Fruit fly (Drosophila melanogaster) whole organism, embryonic: ENCODE results near the gene Mms19.

Experiments used
- BEAF-32 ChIP-seq: fragments of 200-800 bp; sonication (Bioruptor generic); optimal IDR thresholded peaks from 3 replicates; lab custom pipeline; 2017; ENCODE audit warnings: missing biosample characterization, missing genetic modification characterization, mild to moderate bottlenecking, moderate library complexity, missing genetic modification reagents
- CG11695 ChIP-seq: fragments of 200-800 bp; sonication (Bioruptor generic); IDR thresholded peaks from 3 replicates; pipeline ENCODE4 v1.3.6; 2022; ENCODE audit warnings: missing biosample characterization, missing genetic modification characterization
- CG13287 ChIP-seq: fragments of 200-800 bp; sonication (Bioruptor generic); IDR thresholded peaks from 2 replicates; pipeline ENCODE4 v1.3.6; 2022; ENCODE audit warnings: missing biosample characterization, missing genetic modification characterization; ENCODE audit not compliant: partially characterized antibody
- CG13424 ChIP-seq: fragments of 200-800 bp; sonication (Bioruptor generic); optimal IDR thresholded peaks from 2 replicates; lab custom pipeline; 2019; ENCODE audit warnings: missing biosample characterization, mild to moderate bottlenecking, missing genetic modification characterization, moderate library complexity
- CG14710 ChIP-seq: fragments of 200-800 bp; sonication (Bioruptor generic); optimal IDR thresholded peaks from 3 replicates; lab custom pipeline; 2019; ENCODE audit warnings: missing biosample characterization, mild to moderate bottlenecking, missing genetic modification characterization, moderate library complexity
- CG1529 ChIP-seq: fragments of 200-800 bp; sonication (Bioruptor generic); optimal IDR thresholded peaks from 3 replicates; lab custom pipeline; 2018; ENCODE audit warnings: missing biosample characterization, missing genetic modification characterization
- CG15514 ChIP-seq: fragments of 200-800 bp; sonication (Bioruptor generic); optimal IDR thresholded peaks from 3 replicates; lab custom pipeline; 2017; ENCODE audit warnings: missing biosample characterization, missing genetic modification characterization, mild to moderate bottlenecking, moderate library complexity, missing genetic modification reagents
- CG15696 ChIP-seq: fragments of 200-800 bp; sonication (Bioruptor generic); optimal IDR thresholded peaks from 2 replicates; lab custom pipeline; 2019; ENCODE audit warnings: missing biosample characterization, mild to moderate bottlenecking, missing genetic modification characterization, moderate library complexity
- CG16813 ChIP-seq: fragments of 200-800 bp; sonication (Bioruptor generic); IDR thresholded peaks from 3 replicates; pipeline ENCODE4 v1.3.6; 2022; ENCODE audit warnings: missing biosample characterization, missing genetic modification characterization; ENCODE audit not compliant: partially characterized antibody
- CG16863 ChIP-seq: fragments of 200-800 bp; sonication (Bioruptor generic); optimal IDR thresholded peaks from 3 replicates; lab custom pipeline; 2016; ENCODE audit warnings: missing biosample characterization, missing genetic modification characterization
- CG17829 ChIP-seq: fragments of 200-800 bp; optimal IDR thresholded peaks from 2 replicates; lab custom pipeline; 2019; ENCODE audit warnings: missing biosample characterization, mild to moderate bottlenecking, missing genetic modification characterization, moderate library complexity
- CG31441 ChIP-seq: fragments of 200-800 bp; sonication (Bioruptor generic); IDR thresholded peaks from 2 replicates; pipeline ENCODE4 v1.3.6; 2022; ENCODE audit warnings: missing biosample characterization, missing genetic modification characterization
- CG33557 ChIP-seq: fragments of 200-800 bp; sonication (Bioruptor generic); optimal IDR thresholded peaks from 2 replicates; lab custom pipeline; 2019; ENCODE audit warnings: missing biosample characterization, mild to moderate bottlenecking, missing genetic modification characterization, moderate library complexity
- CG3995 ChIP-seq: fragments of 200-800 bp; sonication (Bioruptor generic); optimal IDR thresholded peaks from 3 replicates; lab custom pipeline; 2016; ENCODE audit warnings: missing biosample characterization, missing genetic modification characterization
- CG4617 ChIP-seq: fragments of 200-800 bp; sonication (Bioruptor generic); optimal IDR thresholded peaks from 3 replicates; lab custom pipeline; 2016; ENCODE audit warnings: missing biosample characterization, missing genetic modification characterization, borderline replicate concordance
- CG5953 ChIP-seq: fragments of 200-800 bp; sonication (Bioruptor generic); IDR thresholded peaks from 2 replicates; pipeline ENCODE4 v1.3.6; 2022; ENCODE audit warnings: missing biosample characterization, missing genetic modification characterization
- CG6254 ChIP-seq: fragments of 200-800 bp; sonication (Bioruptor generic); optimal IDR thresholded peaks from 3 replicates; lab custom pipeline; 2017; ENCODE audit warnings: mild to moderate bottlenecking, missing biosample characterization, missing genetic modification reagents, missing genetic modification characterization
- CG7928 ChIP-seq: fragments of 200-800 bp; sonication (Bioruptor generic); optimal IDR thresholded peaks from 2 replicates; lab custom pipeline; 2017; ENCODE audit warnings: missing biosample characterization, mild to moderate bottlenecking, missing genetic modification characterization
- CG8765 ChIP-seq: fragments of 200-800 bp; sonication (Bioruptor generic); IDR thresholded peaks from 2 replicates; pipeline ENCODE4 v1.3.6; 2022; ENCODE audit warnings: missing biosample characterization, missing genetic modification characterization
- CG9797 ChIP-seq: fragments of 200-800 bp; sonication (Bioruptor generic); optimal IDR thresholded peaks from 3 replicates; lab custom pipeline; 2018; ENCODE audit warnings: missing biosample characterization, mild to moderate bottlenecking, missing genetic modification characterization
- CTCF ChIP-seq: fragments of 200-800 bp; sonication (Bioruptor generic); optimal IDR thresholded peaks from 2 replicates; lab custom pipeline; 2017; ENCODE audit warnings: missing biosample characterization, mild to moderate bottlenecking, missing genetic modification characterization, moderate library complexity
- D ChIP-seq, 2 experiments: fragments of 200-800 bp in 1 of 2; fragments of >200 bp in 1 of 2; sonication (Bioruptor generic) in 1 of 2; optimal IDR thresholded peaks; 2 replicates in 1 of 2; 3 replicates in 1 of 2; lab custom pipeline; 2017; ENCODE audit warnings: mild to moderate bottlenecking in 1 of 2, missing biosample characterization in 1 of 2, missing genetic modification characterization in 1 of 2, missing genetic modification reagents in 1 of 2
- Dll ChIP-seq: fragments of 200-800 bp; sonication (Bioruptor generic); IDR thresholded peaks from 4 replicates; pipeline ENCODE4 v1.3.6; 2022; ENCODE audit warnings: missing biosample characterization, missing genetic modification characterization; ENCODE audit not compliant: partially characterized antibody
- Dp ChIP-seq: fragments of 200-800 bp; sonication (Bioruptor generic); optimal IDR thresholded peaks from 2 replicates; lab custom pipeline; 2018; ENCODE audit warnings: missing biosample characterization, mild to moderate bottlenecking, missing genetic modification characterization, moderate library complexity
- Drgx ChIP-seq: fragments of 200-800 bp; sonication (Bioruptor generic); IDR thresholded peaks from 2 replicates; pipeline ENCODE4 v1.3.6; 2022; ENCODE audit warnings: missing biosample characterization, missing genetic modification characterization
- E2f2 ChIP-seq: fragments of 200-800 bp; sonication (Bioruptor generic); IDR thresholded peaks from 2 replicates; pipeline ENCODE4 v1.3.6; 2022; ENCODE audit warnings: missing biosample characterization, missing genetic modification characterization
- HmgZ ChIP-seq: fragments of 200-800 bp; sonication (Bioruptor generic); optimal IDR thresholded peaks from 2 replicates; lab custom pipeline; 2018; ENCODE audit warnings: missing biosample characterization, mild to moderate bottlenecking, missing genetic modification characterization
- Hr78 ChIP-seq, 2 experiments: fragments of 200-800 bp in 1 of 2; fragments of >200 bp in 1 of 2; sonication (Bioruptor generic) in 1 of 2; optimal IDR thresholded peaks; 2 replicates each; lab custom pipeline; 2017 to 2019; ENCODE audit warnings: missing biosample characterization in 2 of 2, missing genetic modification characterization in 2 of 2, mild to moderate bottlenecking in 1 of 2, moderate library complexity in 1 of 2
- MBD-R2 ChIP-seq: fragments of 200-800 bp; sonication (Bioruptor generic); IDR thresholded peaks from 2 replicates; pipeline ENCODE4 v1.3.6; 2022; ENCODE audit warnings: missing biosample characterization, missing genetic modification characterization
- MESR4 ChIP-seq: fragments of 200-800 bp; sonication (Bioruptor generic); optimal IDR thresholded peaks from 2 replicates; lab custom pipeline; 2018; ENCODE audit warnings: missing biosample characterization, mild to moderate bottlenecking, missing genetic modification characterization, moderate library complexity
- Med ChIP-seq: fragments of 200-800 bp; sonication (Bioruptor generic); peaks from one replicate; lab custom pipeline; 2016; ENCODE audit warnings: missing biosample characterization, missing genetic modification characterization, mild to moderate bottlenecking, inconsistent platforms, moderate library complexity
- Meics ChIP-seq: fragments of 200-800 bp; sonication (Bioruptor generic); optimal IDR thresholded peaks from 2 replicates; lab custom pipeline; 2017; ENCODE audit warnings: missing biosample characterization, mild to moderate bottlenecking, missing genetic modification characterization
- Myb ChIP-seq: fragments of 200-800 bp; sonication (Bioruptor generic); optimal IDR thresholded peaks from 2 replicates; lab custom pipeline; 2016; ENCODE audit warnings: missing biosample characterization, missing genetic modification characterization
- Sox102F ChIP-seq: fragments of 200-800 bp; sonication (Bioruptor generic); optimal IDR thresholded peaks from 2 replicates; lab custom pipeline; 2018; ENCODE audit warnings: missing biosample characterization, mild to moderate bottlenecking, missing genetic modification characterization, moderate library complexity
- Usf ChIP-seq: fragments of 200-800 bp; sonication (Bioruptor generic); optimal IDR thresholded peaks from 2 replicates; lab custom pipeline; 2017; ENCODE audit warnings: missing genotype, missing biosample characterization, missing genetic modification characterization
- cg ChIP-seq: fragments of 200-800 bp; sonication (Bioruptor generic); optimal IDR thresholded peaks from 3 replicates; lab custom pipeline; 2019; ENCODE audit warnings: missing biosample characterization, mild to moderate bottlenecking, missing genetic modification characterization, moderate library complexity
- dati ChIP-seq: fragments of 200-800 bp; sonication (Bioruptor generic); IDR thresholded peaks from 2 replicates; pipeline ENCODE4 v1.3.6; 2022; ENCODE audit warnings: missing biosample characterization, missing genetic modification characterization
- kay ChIP-seq: fragments of 200-800 bp; sonication (Bioruptor generic); optimal IDR thresholded peaks from 2 replicates; lab custom pipeline; 2016; ENCODE audit warnings: missing biosample characterization, missing genetic modification characterization
- mirr ChIP-seq: fragments of 200-800 bp; sonication (Bioruptor generic); optimal IDR thresholded peaks from 3 replicates; lab custom pipeline; 2018; ENCODE audit warnings: missing biosample characterization, mild to moderate bottlenecking, missing genetic modification characterization
- nom ChIP-seq: fragments of 200-800 bp; sonication (Bioruptor generic); optimal IDR thresholded peaks from 2 replicates; lab custom pipeline; 2017; ENCODE audit warnings: missing biosample characterization, missing genetic modification characterization, mild to moderate bottlenecking, moderate library complexity, missing genetic modification reagents
- pita ChIP-seq: fragments of 200-800 bp; sonication (Bioruptor generic); optimal IDR thresholded peaks from 2 replicates; lab custom pipeline; 2017; ENCODE audit warnings: missing biosample characterization, mild to moderate bottlenecking, missing genetic modification characterization
- pzg ChIP-seq: fragments of 200-800 bp; sonication (Bioruptor generic); optimal IDR thresholded peaks from 3 replicates; lab custom pipeline; 2018; ENCODE audit warnings: missing biosample characterization, mild to moderate bottlenecking, missing genetic modification characterization, moderate library complexity
- row ChIP-seq: fragments of 200-800 bp; sonication (Bioruptor generic); IDR thresholded peaks from 3 replicates; pipeline ENCODE4 v1.3.6; 2022; ENCODE audit warnings: missing biosample characterization, missing genetic modification characterization
- zen2 ChIP-seq: fragments of 200-800 bp; sonication (Bioruptor generic); IDR thresholded peaks from 3 replicates; pipeline ENCODE4 v1.3.6; 2022; ENCODE audit warnings: missing biosample characterization, missing genetic modification characterization; ENCODE audit not compliant: partially characterized antibody

Mms19 gene

dm6 chr3R:5223135-5223534, 9.2 kb upstream of the Mms19 start, which contains the start of gene CG2604 (continued):
- TF ChIP-seq mirr (GFP tag; lab: Kevin White, UChicago) (peak; percentile 31), CG15514 (GFP tag; lab: Kevin White, UChicago) (peak; percentile 61), CG17829 (no peak), pita (GFP tag; lab: Kevin White, UChicago) (no peak)

- no peak for TF ChIP-seq CG4617 (GFP tag; lab: Kevin White, UChicago)
- TF ChIP-seq MBD-R2 (GFP tag; lab: Robert Waterston, UW) = 0 out of 2 replicates have a peak, but pooled peaks have one; percentile 11
- no peak for TF ChIP-seq CG5953 (GFP tag; lab: Robert Waterston, UW)
- TF ChIP-seq Hr78 (GFP tag; optimal IDR thresholded peaks at IDR 0.05; lab: Kevin White, UChicago) = no peak
- no peak for TF ChIP-seq CG16813 (GFP tag; lab: Robert Waterston, UW)
- no peak for TF ChIP-seq CG31441
- no peak for TF ChIP-seq kay (GFP tag; lab: Kevin White, UChicago)
- TF ChIP-seq Dp (GFP tag; lab: Kevin White, UChicago) = no peak
Measured at dm6 chr3R:5223839-5224238, 8.5 kb upstream of the Mms19 start, which contains the start of gene CG14664. Gene CG14664 (plus strand): TSS chr3R:5224139.

dm6 chr3R:5226025-5226424, 6.3 kb upstream of the Mms19 start, which contains the start of gene Vps37B:
Gene Vps37B (plus strand): TSS chr3R:5226158.
- TF ChIP-seq CG9797 (peak; percentile 56), Sox102F (GFP tag; lab: Kevin White, UChicago) (no peak), CG16863 (no peak), CTCF (peak; percentile 43), CG8765 (GFP tag; lab: Robert Waterston, UW) (no peak), Usf (GFP tag; lab: Kevin White, UChicago) (no peak), nom (peak; percentile 1), zen2 (GFP tag; lab: Robert Waterston, UW) (0 out of 3 replicates have a peak, but pooled peaks have one; percentile 28), Drgx (GFP tag; lab: Robert Waterston, UW) (no peak), CG15514 (GFP tag; lab: Kevin White, UChicago) (peak; percentile 24), CG13424 (tag; lab: Kevin White, UChicago) (no peak), CG14710 (tag; lab: Kevin White, UChicago) (peak; percentile 23), kay (GFP tag; lab: Kevin White, UChicago) (peak; percentile 27), CG3995 (peak; percentile 66), MESR4 (peak; percentile 93), Dll (GFP tag; lab: Robert Waterston, UW) (peak; percentile 21; the same call in 1 of the 4 replicates), CG13287 (GFP tag; lab: Robert Waterston, UW) (peak; percentile 31; the same call in 1 of the 2 replicates), CG7928 (GFP tag; lab: Kevin White, UChicago) (no peak), CG1529 (GFP tag; lab: Kevin White, UChicago) (no peak), BEAF-32 (GFP tag; lab: Kevin White, UChicago) (peak; percentile 14), E2f2 (peak; percentile 93), D (optimal IDR thresholded peaks at IDR 0.05; lab: Kevin White, UChicago) (peak; percentile 41), D (GFP tag; optimal IDR thresholded peaks at IDR 0.05; lab: Kevin White, UChicago) (no peak), row (GFP tag; lab: Robert Waterston, UW) (0 out of 3 replicates have a peak, but pooled peaks have one; percentile 7), Myb (peak; percentile 75), CG33557 (GFP tag; lab: Kevin White, UChicago) (no peak), CG6254 (no peak), dati (no peak), MBD-R2 (GFP tag; lab: Robert Waterston, UW) (peak; percentile 51; the same call in 1 of the 2 replicates), Med (peak; percentile 21), Dp (GFP tag; lab: Kevin White, UChicago) (peak; percentile 86), CG4617 (GFP tag; lab: Kevin White, UChicago) (peak; percentile 64), HmgZ (tag; lab: Kevin White, UChicago) (peak; percentile 11), CG15696 (tag; lab: Kevin White, UChicago) (no peak), Meics (GFP tag; lab: Kevin White, UChicago) (no peak), cg (GFP tag; lab: Kevin White, UChicago) (no peak), pzg (GFP tag; lab: Kevin White, UChicago) (peak; percentile 68), Hr78 (GFP tag; optimal IDR thresholded peaks at IDR 0.05; lab: Kevin White, UChicago) (no peak), CG11695 (GFP tag; lab: Robert Waterston, UW) (no peak)
